Worm (Caenorhabditis elegans): ENCODE data around the gene C27B7.5.

DNA sequence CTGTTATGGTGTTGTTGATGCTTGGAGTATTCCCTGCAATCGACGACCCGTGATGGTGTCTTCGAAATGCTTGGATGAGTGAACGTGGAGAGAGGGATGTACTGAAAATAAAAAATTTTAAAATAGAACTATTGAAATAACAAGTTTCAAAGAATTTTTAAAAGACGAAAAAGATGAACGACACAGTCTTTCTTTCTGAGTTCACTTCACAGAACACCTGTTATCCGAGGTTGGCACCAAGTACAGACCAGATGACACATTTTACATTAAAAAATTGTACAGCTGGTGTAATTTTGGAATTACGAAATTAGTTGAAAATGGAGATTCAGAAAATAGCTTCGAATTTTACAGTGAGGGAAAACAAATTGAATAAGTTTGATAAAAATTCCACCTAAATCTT is 17.3 kb downstream of the C27B7.5 start, which contains the start of gene rap-1:
- TF ChIP-seq ztf-29 (GFP tag; IDR thresholded peaks at IDR 0.05), result no peak
- no peak for TF ChIP-seq cog-1 (tag; optimal IDR thresholded peaks at IDR 0.05)
